Worm (Caenorhabditis elegans): ENCODE measurements around the gene K04A8.1.

ce11 chrV:6538323-6538722, 27.8 kb upstream of the K04A8.1 start:
- TF ChIP-seq T22C8.4 (GFP tag; IDR thresholded peaks at IDR 0.05) (no peak), ztf-29 (GFP tag; IDR thresholded peaks at IDR 0.05) (no peak), flt-1 (GFP tag; IDR thresholded peaks at IDR 0.05) (0 out of 2 replicates have a peak, but pooled peaks have one; percentile 42), cog-1 (tag; optimal IDR thresholded peaks at IDR 0.05) (no peak), med-1 (GFP tag; optimal IDR thresholded peaks at IDR 0.05; ENCODE audit: insufficient read depth) (no peak), klf-2 (GFP tag; conservative IDR thresholded peaks at IDR 0.05) (no peak)
